Worm (Caenorhabditis elegans): ENCODE measurements around the gene kcmf-1.

Gene kcmf-1

DNA sequence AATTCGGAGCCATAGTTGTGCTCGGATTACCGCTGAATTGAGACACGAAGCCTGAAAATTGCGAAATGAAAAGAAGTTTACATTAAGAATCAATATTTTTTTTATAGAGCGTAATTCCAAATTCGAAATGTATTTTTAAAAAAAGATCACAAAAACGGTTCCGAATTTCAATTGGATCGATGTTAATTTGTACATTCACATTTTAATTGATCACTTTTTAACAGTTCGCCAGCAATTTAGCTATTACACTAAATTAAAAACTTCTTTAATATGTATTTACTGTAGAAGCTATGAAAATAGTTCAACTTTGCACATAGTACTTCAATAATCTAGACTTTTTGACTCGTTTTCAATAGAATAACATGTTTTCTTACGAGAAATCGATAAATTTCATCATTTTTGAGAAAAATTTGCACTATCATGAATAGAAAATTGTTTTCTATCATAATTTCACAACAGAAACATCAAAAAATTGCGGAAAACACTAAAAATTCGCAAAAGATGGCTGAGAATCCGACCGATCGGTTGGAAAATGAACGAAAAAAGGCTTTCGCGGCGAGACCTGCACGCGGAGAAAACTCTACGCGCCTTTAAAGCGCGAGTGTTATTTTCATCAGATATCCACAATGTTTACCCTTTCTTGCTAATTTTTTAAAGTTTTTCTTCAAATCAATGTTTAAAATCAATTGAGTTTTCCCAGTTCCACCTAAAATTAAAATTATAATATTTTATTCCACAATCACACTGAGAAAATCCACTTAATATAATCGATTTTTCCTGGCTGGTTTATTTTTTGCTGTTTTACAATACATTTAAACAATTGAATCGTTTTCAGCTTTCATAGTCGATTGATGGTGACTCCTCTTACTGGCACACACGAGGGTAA lies at the start of gene kcmf-1, which contains the start of gene egl-45 (continued):
- TF ChIP-seq fkh-10 (GFP tag; optimal IDR thresholded peaks at IDR 0.05) (no peak), mab-9 (GFP tag; IDR thresholded peaks at IDR 0.05) (no peak), nhr-28 (tag; optimal IDR thresholded peaks at IDR 0.05) (no peak)

DNA sequence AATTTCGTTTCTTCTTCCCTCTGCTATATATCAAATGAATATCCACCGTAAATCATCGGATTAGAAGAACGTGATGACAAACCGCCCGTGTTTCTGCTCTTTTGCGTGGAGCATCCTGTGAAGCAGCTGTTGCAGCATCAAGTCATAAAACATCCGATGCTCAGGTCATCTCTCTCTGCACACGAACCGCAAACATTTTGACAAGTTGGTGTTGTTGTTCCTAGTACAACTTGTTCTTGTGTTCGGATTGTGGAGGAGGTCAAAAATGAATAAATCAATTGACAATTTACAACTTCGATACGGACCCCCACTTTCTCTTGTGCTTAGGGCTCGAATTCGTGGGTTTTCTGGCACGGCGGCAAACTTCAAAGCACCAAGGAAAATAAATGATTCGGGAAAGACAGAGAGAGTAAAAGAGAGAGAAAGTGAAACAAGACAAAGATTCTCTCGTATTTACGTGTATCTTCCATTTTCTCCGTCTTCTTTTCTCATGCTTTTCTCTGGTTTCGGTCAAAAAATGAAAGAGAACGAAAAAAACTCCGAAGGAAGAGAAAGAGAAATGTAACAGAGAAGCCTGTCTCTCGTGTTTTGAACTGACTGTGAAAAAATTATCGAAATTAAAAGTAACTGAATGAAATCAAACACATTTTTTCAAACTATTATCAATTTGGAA lies 48.5 kb upstream of the kcmf-1 start:
- TF ChIP-seq pqm-1 (tag; optimal IDR thresholded peaks at IDR 0.05) (no peak), ztf-4 (tag; optimal IDR thresholded peaks at IDR 0.05) (no peak), efl-3 (GFP tag; optimal IDR thresholded peaks at IDR 0.05) (no peak), snpc-4 (tag; optimal IDR thresholded peaks at IDR 0.05) (no peak), unc-130 (tag; optimal IDR thresholded peaks at IDR 0.05) (peak; percentile 10), tbx-2 (tag; optimal IDR thresholded peaks at IDR 0.05) (peak; percentile 12), lsy-2 (tag; optimal IDR thresholded peaks at IDR 0.05) (peak in 1 of 2 experiments; percentile 9), alr-1 (tag; optimal IDR thresholded peaks at IDR 0.05; ENCODE audit: borderline replicate concordance) (no peak), nhr-76 (tag; optimal IDR thresholded peaks at IDR 0.05) (no peak), nhr-84 (tag; optimal IDR thresholded peaks at IDR 0.05) (no peak), ztf-11 (tag; optimal IDR thresholded peaks at IDR 0.05) (no peak), isw-1 (GFP tag; IDR thresholded peaks at IDR 0.05) (no peak), mef-2 (tag; optimal IDR thresholded peaks at IDR 0.05) (no peak), rnt-1 (tag; optimal IDR thresholded peaks at IDR 0.05) (peak; percentile 80), ceh-88 (GFP tag; IDR thresholded peaks at IDR 0.05) (no peak), nhr-90 (tag; optimal IDR thresholded peaks at IDR 0.05; ENCODE audit: poor library complexity) (no peak), aly-2 (tag; optimal IDR thresholded peaks at IDR 0.05) (no peak), nhr-77 (tag; optimal IDR thresholded peaks at IDR 0.05) (no peak), C34B4.2 (tag; optimal IDR thresholded peaks at IDR 0.05) (no peak), lin-14 (GFP tag; optimal IDR thresholded peaks at IDR 0.05) (peak; percentile 39), nhr-19 (GFP tag; conservative IDR thresholded peaks at IDR 0.05) (no peak), xbp-1 (tag; optimal IDR thresholded peaks at IDR 0.05) (no peak), ceh-8 (GFP tag; optimal IDR thresholded peaks at IDR 0.05) (no peak), blmp-1 (tag; optimal IDR thresholded peaks at IDR 0.05) (peak; percentile 57), efl-1 (optimal IDR thresholded peaks at IDR 0.05) (no peak), efl-1 (GFP tag; optimal IDR thresholded peaks at IDR 0.05 in 1 of 2) (no peak), nhr-85 (tag) (peak; percentile 67), elt-3 (tag; optimal IDR thresholded peaks at IDR 0.05) (no peak), ces-1 (GFP tag; optimal IDR thresholded peaks at IDR 0.05) (no peak), Y116A8C.19 (tag; optimal IDR thresholded peaks at IDR 0.05; ENCODE audit: borderline replicate concordance) (no peak), nhr-71 (tag; optimal IDR thresholded peaks at IDR 0.05) (peak; percentile 51), elt-2 (tag; optimal IDR thresholded peaks at IDR 0.05) (no peak), dsc-1 (tag; optimal IDR thresholded peaks at IDR 0.05) (peak; percentile 13), grh-1 (GFP tag; IDR thresholded peaks at IDR 0.05) (no peak)

DNA sequence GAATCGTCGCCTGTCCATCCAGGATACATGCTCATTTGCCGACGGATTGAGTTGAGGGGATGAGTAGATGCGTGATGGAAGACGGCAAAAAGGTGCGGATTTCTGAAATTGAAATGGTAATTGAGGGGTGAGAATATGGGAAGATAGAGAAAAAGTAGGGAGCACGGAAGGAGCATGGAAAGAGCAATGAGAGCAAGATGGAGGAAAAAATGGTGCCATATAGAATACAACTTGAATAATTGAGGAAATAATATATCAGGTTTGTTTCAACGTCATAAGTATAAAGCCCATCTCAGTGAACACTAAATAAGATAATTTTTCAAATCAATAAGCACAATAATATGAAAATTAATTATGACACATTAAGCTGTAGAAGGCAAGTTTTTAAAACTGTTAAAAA lies 45.9 kb upstream of the kcmf-1 start, which contains the start of gene mab-5:
mab-5 (minus strand) TSS at position 101 of the 400 bp plus-strand sequence.
- TF ChIP-seq isw-1 (GFP tag; IDR thresholded peaks at IDR 0.05), result no peak
- no peak for TF ChIP-seq ceh-88 (GFP tag; IDR thresholded peaks at IDR 0.05)
- no peak for TF ChIP-seq elt-2 (tag; optimal IDR thresholded peaks at IDR 0.05)
- no peak for TF ChIP-seq nhr-84 (tag; optimal IDR thresholded peaks at IDR 0.05)
- TF ChIP-seq C04F5.9 (tag; optimal IDR thresholded peaks at IDR 0.05), result no peak
- TF ChIP-seq ceh-63 (GFP tag; optimal IDR thresholded peaks at IDR 0.05), result no peak
- no peak for TF ChIP-seq sptf-1 (tag; optimal IDR thresholded peaks at IDR 0.05)
- TF ChIP-seq unc-98 (GFP tag; IDR thresholded peaks at IDR 0.05), result no peak
- no peak for TF ChIP-seq hlh-4 (tag; optimal IDR thresholded peaks at IDR 0.05)
- TF ChIP-seq C34B4.2 (tag; optimal IDR thresholded peaks at IDR 0.05), result no peak
- no peak for TF ChIP-seq ceh-8 (GFP tag; optimal IDR thresholded peaks at IDR 0.05)
- no peak for TF ChIP-seq lir-3 (tag; optimal IDR thresholded peaks at IDR 0.05; ENCODE audit: poor library complexity)
- no peak for TF ChIP-seq fkh-8 (tag; optimal IDR thresholded peaks at IDR 0.05)
- no peak for TF ChIP-seq egl-27 (tag; optimal IDR thresholded peaks at IDR 0.05)
- TF ChIP-seq unc-62 (GFP tag; optimal IDR thresholded peaks at IDR 0.05), result no peak
- TF ChIP-seq dsc-1 (tag; optimal IDR thresholded peaks at IDR 0.05), result no peak
